Fruit fly (Drosophila melanogaster) whole organism, embryonic: Measurements from ENCODE around the gene grim.

Experiments used
- Ada2b ChIP-seq: fragments of 200-800 bp; sonication (Bioruptor generic); IDR thresholded peaks from 2 replicates; pipeline ENCODE4 v1.3.6; 2022; ENCODE audit warnings: missing biosample characterization, missing genetic modification characterization
- Adf1 ChIP-seq: fragments of 200-800 bp; sonication (Bioruptor generic); IDR thresholded peaks from 2 replicates; pipeline ENCODE4 v1.3.6; 2022; ENCODE audit warnings: missing biosample characterization, missing genetic modification characterization
- Aef1 ChIP-seq: fragments of 200-800 bp; sonication (Bioruptor generic); IDR thresholded peaks from 3 replicates; pipeline ENCODE4 v1.3.6; 2022; ENCODE audit warnings: missing biosample characterization, missing genetic modification characterization
- Atf3 ChIP-seq: fragments of 200-800 bp; sonication (Bioruptor generic); optimal IDR thresholded peaks from 3 replicates; lab custom pipeline; 2016; ENCODE audit warnings: missing biosample characterization, missing genetic modification characterization
- CG10209 ChIP-seq: fragments of 200-800 bp; sonication (Bioruptor generic); optimal IDR thresholded peaks from 3 replicates; lab custom pipeline; 2017; ENCODE audit warnings: missing biosample characterization, mild to moderate bottlenecking, missing genetic modification characterization, missing genetic modification reagents
- CG10267 ChIP-seq: fragments of 200-800 bp; sonication (Bioruptor generic); optimal IDR thresholded peaks from 2 replicates; lab custom pipeline; 2018; ENCODE audit warnings: missing biosample characterization, mild to moderate bottlenecking, missing genetic modification characterization, moderate library complexity
- CG10959 ChIP-seq: fragments of 200-800 bp; sonication (Bioruptor generic); IDR thresholded peaks from 2 replicates; pipeline ENCODE4 v1.3.6; 2022; ENCODE audit warnings: missing biosample characterization, missing genetic modification characterization
- CG11247 ChIP-seq: fragments of 200-800 bp; sonication (Bioruptor generic); IDR thresholded peaks from 2 replicates; pipeline ENCODE4 v1.3.6; 2022; ENCODE audit warnings: missing biosample characterization, missing genetic modification characterization
- CG11696 ChIP-seq: fragments of 200-800 bp; sonication (Bioruptor generic); IDR thresholded peaks from 2 replicates; pipeline ENCODE4 v1.3.6; 2022; ENCODE audit warnings: missing biosample characterization, missing genetic modification characterization
- CG12391 ChIP-seq: fragments of 200-800 bp; sonication (Bioruptor generic); optimal IDR thresholded peaks from 3 replicates; lab custom pipeline; 2018; ENCODE audit warnings: missing biosample characterization, mild to moderate bottlenecking, missing genetic modification characterization, moderate library complexity
- CG13624 ChIP-seq: fragments of 200-800 bp; sonication (Bioruptor generic); optimal IDR thresholded peaks from 2 replicates; lab custom pipeline; 2016; ENCODE audit warnings: missing biosample characterization, missing genetic modification characterization
- CG16813 ChIP-seq: fragments of 200-800 bp; sonication (Bioruptor generic); IDR thresholded peaks from 3 replicates; pipeline ENCODE4 v1.3.6; 2022; ENCODE audit warnings: missing biosample characterization, missing genetic modification characterization; ENCODE audit not compliant: partially characterized antibody
- CG17568 ChIP-seq: fragments of 200-800 bp; sonication (Bioruptor generic); optimal IDR thresholded peaks from 2 replicates; lab custom pipeline; 2018; ENCODE audit warnings: missing biosample characterization, mild to moderate bottlenecking, missing genetic modification characterization, moderate library complexity
- CG17802 ChIP-seq: fragments of 200-800 bp; sonication (Bioruptor generic); optimal IDR thresholded peaks from 2 replicates; lab custom pipeline; 2018; ENCODE audit warnings: missing biosample characterization, mild to moderate bottlenecking, missing genetic modification characterization, moderate library complexity
- CG17829 ChIP-seq: fragments of 200-800 bp; optimal IDR thresholded peaks from 2 replicates; lab custom pipeline; 2019; ENCODE audit warnings: missing biosample characterization, mild to moderate bottlenecking, missing genetic modification characterization, moderate library complexity
- CG1792 ChIP-seq: fragments of 200-800 bp; sonication (Bioruptor generic); optimal IDR thresholded peaks from 2 replicates; lab custom pipeline; 2016; ENCODE audit warnings: missing biosample characterization, missing genetic modification characterization
- CG18262 ChIP-seq: fragments of 200-800 bp; optimal IDR thresholded peaks from 3 replicates; lab custom pipeline; 2019; ENCODE audit warnings: missing biosample characterization, mild to moderate bottlenecking, missing genetic modification characterization, moderate library complexity
- CG18599 ChIP-seq: fragments of 200-800 bp; sonication (Bioruptor generic); optimal IDR thresholded peaks from 3 replicates; lab custom pipeline; 2017; ENCODE audit warnings: missing biosample characterization, missing genetic modification characterization, mild to moderate bottlenecking, moderate library complexity, missing genetic modification reagents
- CG2116 ChIP-seq: fragments of 200-800 bp; sonication (Bioruptor generic); optimal IDR thresholded peaks from 3 replicates; lab custom pipeline; 2018; ENCODE audit warnings: missing biosample characterization, mild to moderate bottlenecking, missing genetic modification characterization
- CG2678 ChIP-seq: fragments of 200-800 bp; sonication (Bioruptor generic); optimal IDR thresholded peaks from 3 replicates; lab custom pipeline; 2019; ENCODE audit warnings: missing biosample characterization, mild to moderate bottlenecking, missing genetic modification characterization, moderate library complexity
- CG31388 ChIP-seq: fragments of 200-800 bp; sonication (Bioruptor generic); optimal IDR thresholded peaks from 2 replicates; lab custom pipeline; 2016; ENCODE audit warnings: missing biosample characterization, missing genetic modification characterization
- CG33213 ChIP-seq: fragments of 200-800 bp; sonication (Bioruptor generic); optimal IDR thresholded peaks from 3 replicates; lab custom pipeline; 2016; ENCODE audit warnings: missing biosample characterization, missing genetic modification characterization
- CG6683 ChIP-seq: fragments of 200-800 bp; sonication (Bioruptor generic); optimal IDR thresholded peaks from 2 replicates; lab custom pipeline; 2017; ENCODE audit warnings: missing biosample characterization, mild to moderate bottlenecking, missing genetic modification characterization, missing genetic modification reagents
- CG6689 ChIP-seq: fragments of 200-800 bp; sonication (Bioruptor generic); IDR thresholded peaks from 2 replicates; pipeline ENCODE4 v1.3.6; 2022; ENCODE audit warnings: missing biosample characterization, missing genetic modification characterization
- CG7556 ChIP-seq: fragments of 200-800 bp; sonication (Bioruptor generic); optimal IDR thresholded peaks from 2 replicates; lab custom pipeline; 2017; ENCODE audit warnings: missing biosample characterization, mild to moderate bottlenecking, missing genetic modification characterization
- CG7963 ChIP-seq: fragments of 200-800 bp; sonication (Bioruptor generic); IDR thresholded peaks from 3 replicates; pipeline ENCODE4 v1.3.6; 2022; ENCODE audit warnings: missing biosample characterization, missing genetic modification characterization; ENCODE audit not compliant: partially characterized antibody
- CG8359 ChIP-seq: fragments of 200-800 bp; sonication (Bioruptor generic); optimal IDR thresholded peaks from 2 replicates; lab custom pipeline; 2017; ENCODE audit warnings: missing biosample characterization, mild to moderate bottlenecking, missing genetic modification characterization, borderline replicate concordance
- D19A ChIP-seq: fragments of 200-800 bp; optimal IDR thresholded peaks from 3 replicates; lab custom pipeline; 2019; ENCODE audit warnings: missing biosample characterization, mild to moderate bottlenecking, missing genetic modification characterization, moderate library complexity
- Eip74EF ChIP-seq, 2 experiments: fragments of 200-800 bp in 1 of 2; fragments of >200 bp in 1 of 2; sonication (Bioruptor generic) in 1 of 2; optimal IDR thresholded peaks; 2 replicates each; lab custom pipeline; 2017 to 2019; ENCODE audit warnings: missing biosample characterization in 2 of 2, missing genetic modification characterization in 2 of 2, mild to moderate bottlenecking in 1 of 2, moderate library complexity in 1 of 2
- Hr3 ChIP-seq: fragments of 200-800 bp; sonication (Bioruptor generic); optimal IDR thresholded peaks from 3 replicates; lab custom pipeline; 2016; ENCODE audit warnings: missing biosample characterization, missing genetic modification characterization
- Hsf ChIP-seq: fragments of 200-800 bp; sonication (Bioruptor generic); optimal IDR thresholded peaks from 3 replicates; lab custom pipeline; 2016; ENCODE audit warnings: missing biosample characterization, missing genetic modification characterization
- Pdp1 ChIP-seq, 2 experiments: fragments of 200-800 bp; sonication (Bioruptor generic); optimal IDR thresholded peaks; 3 replicates each; lab custom pipeline; 2016; ENCODE audit warnings: missing biosample characterization in 2 of 2, missing genetic modification characterization in 2 of 2, mild to moderate bottlenecking in 1 of 2, moderate library complexity in 1 of 2
- Spps ChIP-seq: fragments of 200-800 bp; sonication (Bioruptor generic); optimal IDR thresholded peaks from 2 replicates; lab custom pipeline; 2018; ENCODE audit warnings: missing biosample characterization, mild to moderate bottlenecking, missing genetic modification characterization
- Xrp1 ChIP-seq: fragments of 200-800 bp; sonication (Bioruptor generic); IDR thresholded peaks from 2 replicates; pipeline ENCODE4 v1.3.6; 2022; ENCODE audit warnings: missing biosample characterization, missing genetic modification characterization
- dimm ChIP-seq: fragments of 200-800 bp; sonication (Bioruptor generic); IDR thresholded peaks from 2 replicates; pipeline ENCODE4 v1.3.6; 2022; ENCODE audit warnings: missing biosample characterization, missing genetic modification characterization
- esg ChIP-seq: fragments of 200-800 bp; sonication (Bioruptor generic); conservative IDR thresholded peaks from 2 replicates; pipeline ENCODE4 v1.3.6; 2022; ENCODE audit warnings: missing biosample characterization, missing genetic modification characterization
- eyg ChIP-seq: fragments of 200-800 bp; sonication (Bioruptor generic); optimal IDR thresholded peaks from 3 replicates; lab custom pipeline; 2016; ENCODE audit warnings: missing biosample characterization, missing genetic modification characterization
- grau ChIP-seq: fragments of 200-800 bp; optimal IDR thresholded peaks from 3 replicates; lab custom pipeline; 2019; ENCODE audit warnings: missing biosample characterization, mild to moderate bottlenecking, missing genetic modification characterization, moderate library complexity
- inv ChIP-seq: fragments of 200-800 bp; sonication (Bioruptor generic); IDR thresholded peaks from 2 replicates; pipeline ENCODE4 v1.3.6; 2022; ENCODE audit warnings: missing biosample characterization, missing genetic modification characterization; ENCODE audit not compliant: partially characterized antibody
- jigr1 ChIP-seq: fragments of 200-800 bp; sonication (Bioruptor generic); IDR thresholded peaks from 3 replicates; pipeline ENCODE4 v1.3.6; 2022; ENCODE audit warnings: missing biosample characterization, missing genetic modification characterization
- lmd ChIP-seq: fragments of 200-800 bp; sonication (Bioruptor generic); IDR thresholded peaks from 2 replicates; pipeline ENCODE4 v1.3.6; 2022; ENCODE audit warnings: missing biosample characterization, missing genetic modification characterization
- nerfin-2 ChIP-seq: fragments of 200-800 bp; sonication (Bioruptor generic); IDR thresholded peaks from 2 replicates; pipeline ENCODE4 v1.3.6; 2022; ENCODE audit warnings: missing biosample characterization, missing genetic modification characterization; ENCODE audit not compliant: partially characterized antibody
- nom ChIP-seq: fragments of 200-800 bp; sonication (Bioruptor generic); optimal IDR thresholded peaks from 2 replicates; lab custom pipeline; 2017; ENCODE audit warnings: missing biosample characterization, missing genetic modification characterization, mild to moderate bottlenecking, moderate library complexity, missing genetic modification reagents
- org-1 ChIP-seq: fragments of 200-800 bp; sonication (Bioruptor generic); optimal IDR thresholded peaks from 2 replicates; lab custom pipeline; 2017; ENCODE audit warnings: missing biosample characterization, missing genetic modification characterization
- p53 ChIP-seq: fragments of 200-800 bp; sonication (Bioruptor generic); optimal IDR thresholded peaks from 2 replicates; lab custom pipeline; 2016; ENCODE audit warnings: missing biosample characterization, missing genetic modification characterization
- phol ChIP-seq: fragments of 200-800 bp; sonication (Bioruptor generic); optimal IDR thresholded peaks from 3 replicates; lab custom pipeline; 2018; ENCODE audit warnings: missing biosample characterization, mild to moderate bottlenecking, missing genetic modification characterization, moderate library complexity
- pnt ChIP-seq: fragments of 200-800 bp; sonication (Bioruptor generic); optimal IDR thresholded peaks from 3 replicates; lab custom pipeline; 2016; ENCODE audit warnings: missing biosample characterization, missing genetic modification characterization
- run ChIP-seq: fragments of 200-800 bp; sonication (Bioruptor generic); optimal IDR thresholded peaks from 3 replicates; lab custom pipeline; 2018; ENCODE audit warnings: missing biosample characterization, mild to moderate bottlenecking, missing genetic modification characterization
- sens-2 ChIP-seq: fragments of 200-800 bp; sonication (Bioruptor generic); IDR thresholded peaks from 2 replicates; pipeline ENCODE4 v1.3.6; 2022; ENCODE audit warnings: missing biosample characterization, missing genetic modification characterization
- seq ChIP-seq: fragments of 200-800 bp; sonication (Bioruptor generic); IDR thresholded peaks from 2 replicates; pipeline ENCODE4 v1.3.6; 2022; ENCODE audit warnings: missing biosample characterization, missing genetic modification characterization
- zf30C ChIP-seq: fragments of 200-800 bp; sonication (Bioruptor generic); optimal IDR thresholded peaks from 3 replicates; lab custom pipeline; 2018; ENCODE audit warnings: missing biosample characterization, mild to moderate bottlenecking, missing genetic modification characterization

Gene grim

dm6 chr3L:18273121-18273520 is 31.1 kb downstream of the grim start (continued):
- TF ChIP-seq CG18599 (GFP tag; lab: Kevin White, UChicago): no peak
- TF ChIP-seq nerfin-2 (GFP tag; lab: Robert Waterston, UW): no peak
- TF ChIP-seq eyg (GFP tag; lab: Kevin White, UChicago): no peak
- TF ChIP-seq CG17829 (tag; lab: Kevin White, UChicago): no peak
- peak; percentile 52 for TF ChIP-seq D19A
- no peak for TF ChIP-seq CG8359 (GFP tag; lab: Kevin White, UChicago)
- no peak for TF ChIP-seq CG11247 (GFP tag; lab: Robert Waterston, UW)
- no peak for TF ChIP-seq p53 (GFP tag; lab: Kevin White, UChicago)
- TF ChIP-seq nom (GFP tag; lab: Kevin White, UChicago): no peak
- TF ChIP-seq Pdp1 (GFP tag; optimal IDR thresholded peaks at IDR 0.05; lab: Kevin White, UChicago): no peak
- TF ChIP-seq CG6683: no peak
- TF ChIP-seq inv (GFP tag; lab: Robert Waterston, UW): no peak
- TF ChIP-seq Adf1 (GFP tag; lab: Robert Waterston, UW): no peak
- no peak for TF ChIP-seq CG16813 (GFP tag; lab: Robert Waterston, UW)
- no peak for TF ChIP-seq CG11696 (GFP tag; lab: Robert Waterston, UW)
- TF ChIP-seq CG17802 (tag; lab: Kevin White, UChicago): no peak
- no peak for TF ChIP-seq dimm (GFP tag; lab: Robert Waterston, UW)
- no peak for TF ChIP-seq CG31388 (GFP tag; lab: Kevin White, UChicago)
- TF ChIP-seq CG7556 (GFP tag; lab: Kevin White, UChicago): peak; percentile 22
- no peak for TF ChIP-seq CG10209 (GFP tag; lab: Kevin White, UChicago)
- peak; percentile 65 for TF ChIP-seq CG18262 (tag; lab: Kevin White, UChicago)
- TF ChIP-seq CG17568 (GFP tag; lab: Kevin White, UChicago): no peak
- no peak for TF ChIP-seq pnt (GFP tag; lab: Kevin White, UChicago)
- TF ChIP-seq CG10267: peak; percentile 16
- TF ChIP-seq Hr3 (GFP tag; lab: Kevin White, UChicago): peak; percentile 7
- TF ChIP-seq CG2116 (GFP tag; lab: Kevin White, UChicago): no peak
- no peak for TF ChIP-seq run (tag; lab: Kevin White, UChicago)
- TF ChIP-seq CG12391 (tag; lab: Kevin White, UChicago): peak; percentile 17
- TF ChIP-seq Aef1 (GFP tag; lab: Robert Waterston, UW): no peak
- TF ChIP-seq CG6689 (GFP tag; lab: Robert Waterston, UW): no peak
- no peak for TF ChIP-seq CG13624 (GFP tag; lab: Kevin White, UChicago)
- no peak for TF ChIP-seq jigr1
- no peak for TF ChIP-seq CG1792 (GFP tag; lab: Kevin White, UChicago)
- TF ChIP-seq phol (tag; lab: Kevin White, UChicago): peak; percentile 18
- TF ChIP-seq Xrp1 (GFP tag; lab: Robert Waterston, UW): 0 out of 2 replicates have a peak, but pooled peaks have one; percentile 27
- no peak for TF ChIP-seq CG7963 (GFP tag; lab: Robert Waterston, UW)
- TF ChIP-seq sens-2 (GFP tag; lab: Robert Waterston, UW): no peak
- TF ChIP-seq esg (GFP tag; lab: Robert Waterston, UW): no peak
- no peak for TF ChIP-seq zf30C (GFP tag; lab: Kevin White, UChicago)
- no peak for TF ChIP-seq CG33213 (GFP tag; lab: Kevin White, UChicago)
- no peak for TF ChIP-seq Hsf (GFP tag; lab: Kevin White, UChicago)
- TF ChIP-seq CG2678 (tag; lab: Kevin White, UChicago): peak; percentile 43
- no peak for TF ChIP-seq org-1 (GFP tag; lab: Kevin White, UChicago)
- no peak for TF ChIP-seq Ada2b (GFP tag; lab: Robert Waterston, UW)
- no peak for TF ChIP-seq grau (tag; lab: Kevin White, UChicago)
- no peak for TF ChIP-seq seq
- no peak for TF ChIP-seq lmd (GFP tag; lab: Robert Waterston, UW)
- no peak for TF ChIP-seq Spps
- no peak for TF ChIP-seq CG10959 (GFP tag; lab: Robert Waterston, UW)
- no peak for TF ChIP-seq Eip74EF (GFP tag; optimal IDR thresholded peaks at IDR 0.05; lab: Kevin White, UChicago)
- TF ChIP-seq Atf3 (GFP tag; lab: Kevin White, UChicago): no peak
